Worm (Caenorhabditis elegans) whole organism, L1 larva: Measurements from ENCODE around the gene F20D12.12.
A peak's percentile ranks its signal among the peaks of the same experiment; 100 is the strongest.

Experiments
- C04F5.9 ChIP-seq: sonication (generic microtip); optimal IDR thresholded peaks from 2 replicates; lab custom pipeline; 2016; ENCODE audit warnings: missing genetic modification characterization, missing compliant biosample characterization
- C16A3.4 ChIP-seq: fragments of 150-350 bp; optimal IDR thresholded peaks from 2 replicates; lab custom pipeline; 2014; ENCODE audit warnings: missing biosample characterization, missing genetic modification characterization
- F16B12.6 ChIP-seq: fragments of 150-350 bp; optimal IDR thresholded peaks from 2 replicates; lab custom pipeline; 2014; ENCODE audit warnings: missing biosample characterization, missing genetic modification characterization
- Y116A8C.19 ChIP-seq: sonication (generic microtip); optimal IDR thresholded peaks from 2 replicates; lab custom pipeline; 2016; ENCODE audit warnings: missing compliant biosample characterization, missing genetic modification characterization, borderline replicate concordance
- blmp-1 ChIP-seq: fragments of 150-350 bp; optimal IDR thresholded peaks from 2 replicates; lab custom pipeline; 2014; ENCODE audit warnings: missing biosample characterization, missing genetic modification characterization
- ceh-63 ChIP-seq: fragments of 200-800 bp; sonication (Bioruptor generic); optimal IDR thresholded peaks from 2 replicates; lab custom pipeline; 2018; ENCODE audit warnings: mild to moderate bottlenecking, missing genetic modification characterization, missing compliant biosample characterization
- ceh-8 ChIP-seq: fragments of 200-800 bp; sonication (Bioruptor generic); optimal IDR thresholded peaks from 2 replicates; lab custom pipeline; 2018; ENCODE audit warnings: mild to moderate bottlenecking, missing genetic modification characterization, moderate library complexity, missing compliant biosample characterization
- ceh-88 ChIP-seq: fragments of 200-800 bp; sonication (Bioruptor generic); IDR thresholded peaks from 2 replicates; pipeline ENCODE4 v1.3.6; 2022; ENCODE audit warnings: missing genetic modification characterization, missing compliant biosample characterization
- dpl-1 ChIP-seq, 3 experiments: fragments of 150-350 bp in 2 of 3; sonication (generic microtip) in 1 of 3; optimal IDR thresholded peaks; 2 replicates each; lab custom pipeline; 2014 to 2017; ENCODE audit warnings: missing biosample characterization in 3 of 3, missing genetic modification characterization in 3 of 3, missing genetic modification reagents in 3 of 3
- efl-1 ChIP-seq, 4 experiments: fragments of 150-350 bp; optimal IDR thresholded peaks in 3 of 4; peaks in 1 of 4; 1 replicate in 1 of 4; 2 replicates in 3 of 4; lab custom pipeline; 2014; ENCODE audit warnings: missing biosample characterization in 2 of 4, missing genetic modification characterization in 2 of 4, missing genetic modification reagents in 2 of 4
- efl-3 ChIP-seq: fragments of 200-800 bp; sonication (Bioruptor generic); optimal IDR thresholded peaks from 2 replicates; lab custom pipeline; 2018; ENCODE audit warnings: mild to moderate bottlenecking, missing genetic modification characterization, missing compliant biosample characterization
- egl-27 ChIP-seq, 2 experiments: fragments of 150-350 bp in 1 of 2; sonication (generic microtip); optimal IDR thresholded peaks; 3 replicates each; lab custom pipeline; 2017 to 2018; ENCODE audit warnings: missing biosample characterization in 2 of 2, missing genetic modification characterization in 2 of 2, missing genetic modification reagents in 2 of 2
- ets-5 ChIP-seq: fragments of 200-800 bp; sonication (Bioruptor generic); IDR thresholded peaks from 2 replicates; pipeline ENCODE4 v1.3.6; 2022; ENCODE audit warnings: missing genetic modification characterization, missing compliant biosample characterization
- fkh-4 ChIP-seq: sonication (generic microtip); optimal IDR thresholded peaks from 2 replicates; lab custom pipeline; 2016; ENCODE audit warnings: missing compliant biosample characterization, missing genetic modification characterization, borderline replicate concordance
- fos-1 ChIP-seq: fragments of 150-350 bp; optimal IDR thresholded peaks from 2 replicates; lab custom pipeline; 2014; ENCODE audit warnings: missing biosample characterization, missing genetic modification characterization
- hlh-4 ChIP-seq: sonication (generic microtip); optimal IDR thresholded peaks from 2 replicates; lab custom pipeline; 2016; ENCODE audit warnings: mild to moderate bottlenecking, missing genetic modification characterization, missing compliant biosample characterization
- jun-1 ChIP-seq: fragments of 150-350 bp; optimal IDR thresholded peaks from 2 replicates; lab custom pipeline; 2014; ENCODE audit warnings: missing biosample characterization, missing genetic modification reagents, missing genetic modification characterization
- lin-14 ChIP-seq: fragments of 200-800 bp; sonication (Bioruptor generic); optimal IDR thresholded peaks from 2 replicates; lab custom pipeline; 2018; ENCODE audit warnings: mild to moderate bottlenecking, missing genetic modification characterization, moderate library complexity, missing compliant biosample characterization
- lin-35 ChIP-seq, 2 experiments: fragments of 150-350 bp; optimal IDR thresholded peaks; 2 replicates each; lab custom pipeline; 2014; ENCODE audit warnings: missing biosample characterization in 2 of 2, missing genetic modification characterization in 2 of 2, missing genetic modification reagents in 2 of 2
- lir-3 ChIP-seq: sonication (generic microtip); optimal IDR thresholded peaks from 2 replicates; lab custom pipeline; 2016; ENCODE audit warnings: mild to moderate bottlenecking, missing genetic modification characterization, moderate library complexity, missing compliant biosample characterization; ENCODE audit not compliant: poor library complexity
- lsy-2 ChIP-seq, 2 experiments: fragments of 150-350 bp; optimal IDR thresholded peaks; 2 replicates each; lab custom pipeline; 2014; ENCODE audit warnings: missing biosample characterization in 2 of 2, missing genetic modification characterization in 2 of 2
- mab-9 ChIP-seq: fragments of 200-800 bp; sonication (Bioruptor generic); IDR thresholded peaks from 2 replicates; pipeline ENCODE4 v1.3.6; 2022; ENCODE audit warnings: missing genetic modification reagents, missing genetic modification characterization, missing compliant biosample characterization
- mdl-1 ChIP-seq, 2 experiments: fragments of 150-350 bp; optimal IDR thresholded peaks; 2 replicates each; lab custom pipeline; 2014 to 2017; ENCODE audit warnings: missing biosample characterization in 2 of 2, missing genetic modification characterization in 2 of 2, inconsistent platforms in 1 of 2
- mep-1 ChIP-seq: fragments of 150-350 bp; optimal IDR thresholded peaks from 2 replicates; lab custom pipeline; 2014; ENCODE audit warnings: missing biosample characterization, missing genetic modification characterization
- nhr-11 ChIP-seq: fragments of 150-350 bp; optimal IDR thresholded peaks from 2 replicates; lab custom pipeline; 2014; ENCODE audit warnings: missing biosample characterization, missing genetic modification characterization
- nhr-19 ChIP-seq: fragments of 200-800 bp; sonication (Bioruptor generic); conservative IDR thresholded peaks from 2 replicates; pipeline ENCODE4 v1.3.6; 2022; ENCODE audit warnings: missing genetic modification characterization, missing compliant biosample characterization
- nhr-47 ChIP-seq: sonication (generic microtip); optimal IDR thresholded peaks from 2 replicates; lab custom pipeline; 2016; ENCODE audit warnings: mild to moderate bottlenecking, missing genetic modification characterization, moderate library complexity, missing compliant biosample characterization
- nhr-71 ChIP-seq: sonication (generic microtip); optimal IDR thresholded peaks from 2 replicates; lab custom pipeline; 2016; ENCODE audit warnings: mild to moderate bottlenecking, missing genetic modification characterization, moderate library complexity, missing compliant biosample characterization
- nhr-85 ChIP-seq: sonication (generic microtip); peaks from one replicate; lab custom pipeline; 2016; ENCODE audit warnings: missing genetic modification characterization, inconsistent platforms, missing compliant biosample characterization
- nhr-90 ChIP-seq: sonication (generic microtip); optimal IDR thresholded peaks from 2 replicates; lab custom pipeline; 2016; ENCODE audit warnings: mild to moderate bottlenecking, missing genetic modification characterization, missing compliant biosample characterization; ENCODE audit not compliant: poor library complexity
- pag-3 ChIP-seq: sonication (generic microtip); optimal IDR thresholded peaks from 2 replicates; lab custom pipeline; 2017; ENCODE audit warnings: missing genetic modification characterization, mild to moderate bottlenecking, missing compliant biosample characterization, antibody characterized with exemption, borderline replicate concordance; ENCODE audit not compliant: insufficient read depth
- pqm-1 ChIP-seq: sonication (generic microtip); optimal IDR thresholded peaks from 3 replicates; lab custom pipeline; 2017; ENCODE audit warnings: missing biosample characterization, missing genetic modification characterization
- rnt-1 ChIP-seq: sonication (generic microtip); optimal IDR thresholded peaks from 2 replicates; lab custom pipeline; 2016; ENCODE audit warnings: mild to moderate bottlenecking, missing genetic modification characterization, moderate library complexity, missing compliant biosample characterization
- skn-1 ChIP-seq: fragments of 150-350 bp; optimal IDR thresholded peaks from 2 replicates; lab custom pipeline; 2014; ENCODE audit warnings: missing biosample characterization, missing genetic modification characterization
- snpc-4 ChIP-seq: fragments of 150-350 bp; optimal IDR thresholded peaks from 2 replicates; lab custom pipeline; 2014; ENCODE audit warnings: missing biosample characterization, missing genetic modification characterization
- sptf-1 ChIP-seq: fragments of 150-350 bp; optimal IDR thresholded peaks from 2 replicates; lab custom pipeline; 2014; ENCODE audit warnings: missing biosample characterization, missing genetic modification characterization
- tbx-2 ChIP-seq: sonication (generic microtip); optimal IDR thresholded peaks from 2 replicates; lab custom pipeline; 2016; ENCODE audit warnings: missing genetic modification characterization, missing compliant biosample characterization
- tlp-1 ChIP-seq: fragments of 150-350 bp; optimal IDR thresholded peaks from 2 replicates; lab custom pipeline; 2014; ENCODE audit warnings: missing biosample characterization, missing genetic modification characterization
- unc-30 ChIP-seq: sonication (generic microtip); optimal IDR thresholded peaks from 2 replicates; lab custom pipeline; 2017; ENCODE audit warnings: missing biosample characterization, missing genetic modification characterization
- unc-98 ChIP-seq: fragments of 200-800 bp; sonication (Bioruptor generic); IDR thresholded peaks from 2 replicates; pipeline ENCODE4 v1.3.6; 2022; ENCODE audit warnings: missing genetic modification characterization, missing compliant biosample characterization
- vab-15 ChIP-seq: sonication (generic microtip); optimal IDR thresholded peaks from 2 replicates; lab custom pipeline; 2017; ENCODE audit warnings: missing genotype, mild to moderate bottlenecking, missing genetic modification characterization, missing compliant biosample characterization
- xbp-1 ChIP-seq: sonication (generic microtip); optimal IDR thresholded peaks from 2 replicates; lab custom pipeline; 2016; ENCODE audit warnings: missing genetic modification characterization, missing compliant biosample characterization
- zip-4 ChIP-seq: fragments of 200-800 bp; sonication (Bioruptor generic); optimal IDR thresholded peaks from 2 replicates; lab custom pipeline; 2018; ENCODE audit warnings: mild to moderate bottlenecking, missing genetic modification characterization, moderate library complexity, missing compliant biosample characterization

Gene F20D12.12

ce11 chrIV:7923982-7924480 is 23.2 kb upstream of the F20D12.12 start, which contains the start of the genes xpo-3 and C49H3.3 (continued):
- TF ChIP-seq F16B12.6 = peak; percentile 29
- TF ChIP-seq efl-3 (GFP tag; lab: Kevin White, UChicago) = no peak
- peak; percentile 2 for TF ChIP-seq skn-1
- TF ChIP-seq vab-15 (tag; lab: Kevin White, UChicago) = peak; percentile 54
- TF ChIP-seq dpl-1 (GFP tag; optimal IDR thresholded peaks at IDR 0.05; lab: Kevin White, UChicago) = peak; percentile 23 to 57 (median 24)

- no peak for TF ChIP-seq pag-3
- no peak for TF ChIP-seq lin-35 (GFP tag; optimal IDR thresholded peaks at IDR 0.05; lab: Kevin White, UChicago)
- TF ChIP-seq nhr-90 (tag; lab: Kevin White, UChicago) = no peak
- no peak for TF ChIP-seq ceh-88 (GFP tag; lab: Robert Waterston, UW)
- no peak for TF ChIP-seq ceh-63
- no peak for TF ChIP-seq mab-9 (GFP tag; lab: Robert Waterston, UW)
- TF ChIP-seq nhr-85 = peak; percentile 59
- peak; percentile 16 for TF ChIP-seq nhr-71
- no peak for TF ChIP-seq egl-27 (tag; optimal IDR thresholded peaks at IDR 0.05; lab: Kevin White, UChicago)
- no peak for TF ChIP-seq sptf-1
- peak; percentile 3 to 28 for TF ChIP-seq lsy-2 (tag; optimal IDR thresholded peaks at IDR 0.05; lab: Kevin White, UChicago)
- no peak for TF ChIP-seq fkh-4 (tag; lab: Kevin White, UChicago)
- TF ChIP-seq tlp-1 (tag; lab: Kevin White, UChicago) = no peak
- TF ChIP-seq ceh-8 (GFP tag; lab: Kevin White, UChicago) = no peak
- no peak for TF ChIP-seq F16B12.6
- no peak for TF ChIP-seq efl-1 (optimal IDR thresholded peaks at IDR 0.05; lab: Kevin White, UChicago)
- peak in 1 of 2 experiments; percentile 84 for TF ChIP-seq efl-1 (GFP tag; optimal IDR thresholded peaks at IDR 0.05 in 1 of 2; lab: Kevin White, UChicago)
Measured at ce11 chrIV:7924975-7925828, 22.0 kb upstream of the F20D12.12 start.

ce11 chrIV:7926102-7926840 is 21.0 kb upstream of the F20D12.12 start, which contains the start of gene rps-2:
rps-2 (minus strand) TSS chrIV:7926391.
- TF ChIP-seq ets-5 (GFP tag; lab: Robert Waterston, UW) (no peak), lin-14 (GFP tag; lab: Kevin White, UChicago) (no peak), lsy-2 (tag; optimal IDR thresholded peaks at IDR 0.05; lab: Kevin White, UChicago) (peak; percentile 31 to 71), nhr-47 (tag; lab: Kevin White, UChicago) (peak; percentile 8), Y116A8C.19 (tag; lab: Kevin White, UChicago) (no peak), C04F5.9 (tag; lab: Kevin White, UChicago) (no peak), lir-3 (tag; lab: Kevin White, UChicago) (no peak), efl-1 (optimal IDR thresholded peaks at IDR 0.05; lab: Kevin White, UChicago) (peak; percentile 40 to 55), efl-1 (GFP tag; optimal IDR thresholded peaks at IDR 0.05 in 1 of 2; lab: Kevin White, UChicago) (peak in 1 of 2 experiments; percentile 34), jun-1 (no peak), C16A3.4 (tag; lab: Kevin White, UChicago) (peak; percentile 33), hlh-4 (tag; lab: Kevin White, UChicago) (no peak), zip-4 (GFP tag; lab: Kevin White, UChicago) (no peak), blmp-1 (tag; lab: Kevin White, UChicago) (peak; percentile 48), nhr-19 (GFP tag; lab: Robert Waterston, UW) (0 out of 2 replicates have a peak, but pooled peaks have one; percentile 3), mab-9 (GFP tag; lab: Robert Waterston, UW) (no peak), dpl-1 (GFP tag; optimal IDR thresholded peaks at IDR 0.05; lab: Kevin White, UChicago) (peak in 2 of 3 experiments; percentile 29 to 53), nhr-71 (peak; percentile 31), snpc-4 (tag; lab: Kevin White, UChicago) (no peak), nhr-11 (tag; lab: Kevin White, UChicago) (no peak), unc-98 (GFP tag; lab: Robert Waterston, UW) (no peak), xbp-1 (tag; lab: Kevin White, UChicago) (peak; percentile 15), rnt-1 (peak; percentile 34), nhr-90 (tag; lab: Kevin White, UChicago) (no peak), mdl-1 (tag; optimal IDR thresholded peaks at IDR 0.05; lab: Kevin White, UChicago) (no peak), lin-35 (GFP tag; optimal IDR thresholded peaks at IDR 0.05; lab: Kevin White, UChicago) (peak; percentile 35 to 57), unc-30 (tag; lab: Kevin White, UChicago) (no peak), tbx-2 (tag; lab: Kevin White, UChicago) (no peak), pqm-1 (tag; lab: Kevin White, UChicago) (no peak), tlp-1 (tag; lab: Kevin White, UChicago) (no peak), fos-1 (tag; lab: Kevin White, UChicago) (no peak), mep-1 (peak; percentile 33)
